Worm (Caenorhabditis elegans): ENCODE results near the gene Y6E2A.5.

DNA sequence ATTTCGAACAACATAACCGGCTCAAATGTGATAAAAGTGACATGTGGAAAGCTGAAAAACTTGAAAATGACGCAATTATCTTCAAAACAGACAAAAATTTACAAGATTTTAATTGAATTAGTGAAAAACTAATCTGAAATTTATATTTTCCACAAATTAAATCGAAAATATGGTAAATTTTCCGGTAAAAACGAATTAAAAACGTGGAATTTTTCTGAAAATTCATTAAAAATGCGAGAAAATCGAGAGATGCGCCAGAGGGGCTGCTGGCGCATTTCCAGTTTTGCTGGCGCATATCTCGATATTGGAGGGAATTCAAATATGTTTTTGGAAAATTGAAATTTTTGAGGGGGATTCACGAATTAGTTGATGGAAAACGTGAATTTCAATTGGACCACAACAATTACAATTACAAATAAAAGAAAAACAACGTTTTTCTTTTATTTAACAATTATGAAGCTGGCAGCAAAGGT is 47.7 kb upstream of the Y6E2A.5 start, which contains the start of the genes haf-3 and F57A10.2:
- TF ChIP-seq ama-1 (optimal IDR thresholded peaks at IDR 0.05) (no peak), scrt-1 (GFP tag; IDR thresholded peaks at IDR 0.05) (no peak), pes-1 (GFP tag; IDR thresholded peaks at IDR 0.05) (no peak)
